Worm (Caenorhabditis elegans) whole organism, late embryonic: ENCODE results near the gene rps-5.

Experiments
- C38D4.7 ChIP-seq: fragments of 200-800 bp; sonication (Bioruptor generic); optimal IDR thresholded peaks from 2 replicates; lab custom pipeline; 2018; ENCODE audit warnings: mild to moderate bottlenecking, missing genetic modification characterization, moderate library complexity, missing compliant biosample characterization
- T23F11.4 ChIP-seq: fragments of 200-800 bp; sonication (Bioruptor generic); optimal IDR thresholded peaks from 2 replicates; lab custom pipeline; 2018; ENCODE audit warnings: mild to moderate bottlenecking, missing genetic modification characterization, missing compliant biosample characterization
- ahr-1 ChIP-seq: sonication (generic microtip); optimal IDR thresholded peaks from 2 replicates; lab custom pipeline; 2016; ENCODE audit warnings: missing genetic modification characterization, missing compliant biosample characterization
- ama-1 ChIP-seq: fragments of 150-350 bp; optimal IDR thresholded peaks from 2 replicates; lab custom pipeline; 2014
- ceh-2 ChIP-seq: sonication (generic microtip); optimal IDR thresholded peaks from 2 replicates; lab custom pipeline; 2016; ENCODE audit warnings: missing genotype, missing genetic modification characterization, missing compliant biosample characterization
- ceh-45 ChIP-seq: fragments of 200-800 bp; sonication (Bioruptor generic); IDR thresholded peaks from 2 replicates; pipeline ENCODE4 v1.3.6; 2022; ENCODE audit warnings: missing genetic modification reagents, missing genetic modification characterization, missing compliant biosample characterization
- ceh-6 ChIP-seq: fragments of 200-800 bp; sonication (Bioruptor generic); optimal IDR thresholded peaks from 2 replicates; lab custom pipeline; 2018; ENCODE audit warnings: mild to moderate bottlenecking, missing genetic modification characterization, missing compliant biosample characterization
- ceh-9 ChIP-seq: sonication (generic microtip); optimal IDR thresholded peaks from 2 replicates; lab custom pipeline; 2016; ENCODE audit warnings: mild to moderate bottlenecking, missing genetic modification characterization, inconsistent platforms, missing compliant biosample characterization
- dmd-4 ChIP-seq: sonication (generic microtip); optimal IDR thresholded peaks from 2 replicates; lab custom pipeline; 2016; ENCODE audit warnings: borderline replicate concordance, missing genetic modification characterization, missing compliant biosample characterization
- fkh-10 ChIP-seq: fragments of 150-350 bp; optimal IDR thresholded peaks from 2 replicates; lab custom pipeline; 2014; ENCODE audit warnings: missing biosample characterization, missing genetic modification reagents, missing genetic modification characterization
- fkh-6 ChIP-seq: sonication (generic microtip); optimal IDR thresholded peaks from 2 replicates; lab custom pipeline; 2016; ENCODE audit warnings: missing genetic modification characterization, missing compliant biosample characterization
- gmeb-2 ChIP-seq: sonication (generic microtip); optimal IDR thresholded peaks from 2 replicates; lab custom pipeline; 2016; ENCODE audit warnings: missing genetic modification characterization, inconsistent platforms, missing compliant biosample characterization
- hlh-30 ChIP-seq: sonication (generic microtip); optimal IDR thresholded peaks from 2 replicates; lab custom pipeline; 2017; ENCODE audit warnings: antibody characterized with exemption, missing genetic modification characterization, missing compliant biosample characterization; ENCODE audit not compliant: insufficient read depth
- hlh-6 ChIP-seq: sonication (generic microtip); optimal IDR thresholded peaks from 2 replicates; lab custom pipeline; 2016; ENCODE audit warnings: missing genotype, missing genetic modification characterization, missing compliant biosample characterization
- hlh-8 ChIP-seq: sonication (generic microtip); optimal IDR thresholded peaks from 2 replicates; lab custom pipeline; 2016; ENCODE audit warnings: missing genotype, missing genetic modification characterization, missing compliant biosample characterization
- lim-6 ChIP-seq: sonication (generic microtip); optimal IDR thresholded peaks from 2 replicates; lab custom pipeline; 2016; ENCODE audit warnings: missing genetic modification characterization, missing compliant biosample characterization
- madf-2 ChIP-seq: sonication (generic microtip); optimal IDR thresholded peaks from 2 replicates; lab custom pipeline; 2017; ENCODE audit warnings: missing genetic modification characterization, missing compliant biosample characterization
- nfya-1 ChIP-seq: sonication (generic microtip); optimal IDR thresholded peaks from 2 replicates; lab custom pipeline; 2017; ENCODE audit warnings: missing genetic modification characterization, mild to moderate bottlenecking, missing compliant biosample characterization, antibody characterized with exemption, moderate library complexity
- nhr-11 ChIP-seq: fragments of 150-350 bp; optimal IDR thresholded peaks from 2 replicates; lab custom pipeline; 2014; ENCODE audit warnings: missing biosample characterization, missing genetic modification characterization
- npax-4 ChIP-seq: sonication (generic microtip); optimal IDR thresholded peaks from 2 replicates; lab custom pipeline; 2016; ENCODE audit warnings: missing genetic modification characterization, missing compliant biosample characterization
- odd-2 ChIP-seq: sonication (generic microtip); optimal IDR thresholded peaks from 2 replicates; lab custom pipeline; 2017; ENCODE audit warnings: antibody characterized with exemption, mild to moderate bottlenecking, missing genetic modification characterization, missing compliant biosample characterization
- pag-3 ChIP-seq: sonication (generic microtip); optimal IDR thresholded peaks from 2 replicates; lab custom pipeline; 2016; ENCODE audit warnings: missing compliant biosample characterization, missing genetic modification characterization, borderline replicate concordance
- pat-9 ChIP-seq: fragments of 200-800 bp; sonication (Bioruptor generic); optimal IDR thresholded peaks from 2 replicates; lab custom pipeline; 2018; ENCODE audit warnings: mild to moderate bottlenecking, missing genetic modification characterization, moderate library complexity, missing compliant biosample characterization
- pha-2 ChIP-seq: sonication (generic microtip); optimal IDR thresholded peaks from 2 replicates; lab custom pipeline; 2017; ENCODE audit warnings: mild to moderate bottlenecking, missing genetic modification characterization, missing compliant biosample characterization
- ref-2 ChIP-seq: sonication (generic microtip); optimal IDR thresholded peaks from 2 replicates; lab custom pipeline; 2016; ENCODE audit warnings: missing genetic modification characterization, missing compliant biosample characterization
- rnt-1 ChIP-seq: sonication (generic microtip); optimal IDR thresholded peaks from 2 replicates; lab custom pipeline; 2016; ENCODE audit warnings: missing genetic modification characterization, missing compliant biosample characterization
- sdc-2 ChIP-seq: sonication (generic microtip); optimal IDR thresholded peaks from 2 replicates; lab custom pipeline; 2016; ENCODE audit warnings: missing genotype, missing genetic modification characterization, missing compliant biosample characterization
- sox-4 ChIP-seq: sonication (generic microtip); optimal IDR thresholded peaks from 2 replicates; lab custom pipeline; 2017; ENCODE audit warnings: mild to moderate bottlenecking, missing genetic modification characterization, inconsistent platforms, missing compliant biosample characterization
- tbx-7 ChIP-seq: sonication (generic microtip); optimal IDR thresholded peaks from 2 replicates; lab custom pipeline; 2016; ENCODE audit warnings: missing genotype, missing genetic modification characterization, missing compliant biosample characterization
- unc-3 ChIP-seq, 2 experiments: fragments of 200-800 bp in 1 of 2; sonication (Bioruptor generic) in 1 of 2; sonication (generic microtip) in 1 of 2; conservative IDR thresholded peaks in 1 of 2; optimal IDR thresholded peaks in 1 of 2; 2 replicates each; pipeline versions ENCODE4 v1.3.6 to Lab custom; 2016 to 2022; ENCODE audit warnings: missing compliant biosample characterization in 2 of 2, missing genetic modification characterization in 2 of 2, missing genetic modification reagents in 1 of 2
- unc-86 ChIP-seq: sonication (generic microtip); optimal IDR thresholded peaks from 2 replicates; lab custom pipeline; 2016; ENCODE audit warnings: missing genetic modification characterization, missing compliant biosample characterization
- ztf-16 ChIP-seq: sonication (generic microtip); optimal IDR thresholded peaks from 2 replicates; lab custom pipeline; 2017; ENCODE audit warnings: missing genetic modification characterization, missing compliant biosample characterization

The rps-5 gene

DNA sequence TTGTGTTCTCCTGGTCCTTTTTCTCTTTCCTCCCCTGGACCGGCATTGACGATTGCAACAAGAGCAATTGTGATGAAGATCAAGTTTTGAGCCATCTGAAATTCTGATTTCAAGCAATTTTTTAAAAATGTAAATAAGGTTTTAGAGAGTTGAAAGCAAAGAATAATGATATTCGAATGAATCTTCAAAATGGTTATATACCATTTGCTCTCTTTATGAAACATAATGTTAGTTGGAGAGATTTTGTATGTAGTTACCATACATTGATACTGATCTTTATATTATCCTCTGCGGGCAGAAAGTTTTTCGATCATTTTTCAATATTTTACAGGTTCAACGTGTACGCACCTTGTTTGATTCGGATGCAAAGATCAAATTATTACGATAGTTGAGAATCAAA lies 5.1 kb downstream of the rps-5 start, which contains the start of gene srlf-24:
Gene srlf-24 (minus strand): TSS at position 101 of the 400 bp plus-strand sequence.
- TF ChIP-seq sdc-2 (tag; lab: Kevin White, UChicago) (no peak), npax-4 (tag; lab: Kevin White, UChicago) (no peak), unc-3 (GFP tag; conservative IDR thresholded peaks at IDR 0.05; lab: Robert Waterston, UW) (no peak), unc-3 (tag; optimal IDR thresholded peaks at IDR 0.05; lab: Kevin White, UChicago) (no peak), ceh-2 (tag; lab: Kevin White, UChicago) (no peak), T23F11.4 (GFP tag; lab: Kevin White, UChicago) (no peak), ceh-6 (GFP tag; lab: Kevin White, UChicago) (no peak), ref-2 (tag; lab: Kevin White, UChicago) (no peak), ztf-16 (no peak), ceh-9 (tag; lab: Kevin White, UChicago) (no peak), ahr-1 (tag; lab: Kevin White, UChicago) (no peak), tbx-7 (tag; lab: Kevin White, UChicago) (no peak), ama-1 (no peak), gmeb-2 (tag; lab: Kevin White, UChicago) (no peak), lim-6 (tag; lab: Kevin White, UChicago) (no peak), nhr-11 (tag; lab: Kevin White, UChicago) (no peak), hlh-30 (tag; lab: Kevin White, UChicago) (no peak), C38D4.7 (GFP tag; lab: Kevin White, UChicago) (no peak), hlh-8 (tag; lab: Kevin White, UChicago) (no peak)
- TF ChIP-seq, all 69 proteins: peak for 0

DNA sequence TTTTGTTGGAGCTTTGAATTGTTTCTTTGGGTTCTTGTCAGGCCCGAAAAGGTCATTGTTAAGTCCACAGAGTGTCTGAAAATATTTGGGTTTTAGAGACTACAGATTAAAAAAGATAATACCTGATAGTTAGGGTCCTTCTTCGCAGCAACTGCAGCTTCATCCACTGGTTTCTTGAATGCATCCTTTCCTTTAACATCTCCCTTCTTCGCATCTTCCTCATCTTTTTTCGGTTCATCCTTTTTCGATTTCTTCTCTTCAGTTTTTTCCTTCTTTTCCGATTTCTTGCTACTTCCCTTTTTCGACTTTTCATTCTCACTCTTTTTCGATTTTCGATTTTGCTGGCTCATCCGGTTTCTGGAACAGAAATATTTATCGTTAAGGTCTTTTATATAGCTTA lies 7.3 kb downstream of the rps-5 start:
- no peak for TF ChIP-seq npax-4 (tag; lab: Kevin White, UChicago)
- no peak for TF ChIP-seq madf-2 (tag; lab: Kevin White, UChicago)
- no peak for TF ChIP-seq fkh-10 (GFP tag; lab: Kevin White, UChicago)
- TF ChIP-seq nhr-11 (tag; lab: Kevin White, UChicago): peak; percentile 79

DNA sequence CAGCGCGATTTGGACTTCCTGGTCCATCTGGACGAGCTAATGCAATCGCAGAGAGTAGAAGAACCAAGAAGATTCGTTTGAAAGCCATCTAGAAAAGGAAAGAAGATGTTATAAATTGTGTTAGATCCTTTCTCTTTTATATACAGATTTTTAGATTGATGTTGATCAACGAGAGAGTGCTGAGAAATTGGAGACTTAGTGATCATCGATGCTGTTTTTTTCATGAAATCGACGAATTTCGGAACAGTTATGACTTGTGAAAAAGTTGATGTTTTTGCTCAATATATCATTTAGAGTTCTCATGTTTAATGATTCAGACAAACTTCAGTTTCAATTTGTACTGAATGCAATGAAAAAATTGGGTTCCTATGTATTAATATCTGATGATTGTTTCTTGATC lies 8.2 kb downstream of the rps-5 start, which contains the start of gene srlf-17:
Gene srlf-17 (minus strand): TSS at position 101 of the 400 bp plus-strand sequence.
- no peak for TF ChIP-seq dmd-4 (tag; lab: Kevin White, UChicago)
- TF ChIP-seq fkh-10 (GFP tag; lab: Kevin White, UChicago): no peak
- TF ChIP-seq, all 69 proteins: peak for 0

DNA sequence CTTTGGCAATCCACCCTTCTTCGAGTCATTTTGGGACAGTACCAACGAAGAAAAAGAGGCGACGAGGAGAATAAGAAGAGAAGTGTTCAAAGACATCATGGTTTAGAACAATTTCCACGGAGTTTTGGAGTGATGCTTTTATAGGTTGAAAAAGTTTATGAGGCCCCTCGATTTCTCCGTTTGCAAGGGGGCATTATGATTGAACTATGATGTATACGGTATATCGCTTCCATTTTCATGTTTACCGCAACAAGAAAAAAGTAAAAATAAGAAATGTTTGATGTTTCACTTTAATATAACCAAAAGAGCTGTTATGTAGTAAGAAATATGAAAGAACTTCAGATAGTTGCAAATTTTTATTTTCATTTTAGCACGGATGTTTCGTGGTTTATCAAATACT lies 9.5 kb downstream of the rps-5 start, which contains the start of gene srlf-18:
Gene srlf-18 (minus strand): TSS at position 101 of the 400 bp plus-strand sequence.
- no peak for TF ChIP-seq pha-2
- TF ChIP-seq fkh-10 (GFP tag; lab: Kevin White, UChicago): no peak
- no peak for TF ChIP-seq nhr-11 (tag; lab: Kevin White, UChicago)
- TF ChIP-seq hlh-6 (tag; lab: Kevin White, UChicago): no peak
- TF ChIP-seq unc-86 (tag; lab: Kevin White, UChicago): no peak
- no peak for TF ChIP-seq tbx-7 (tag; lab: Kevin White, UChicago)
- TF ChIP-seq ceh-45: no peak
- TF ChIP-seq T23F11.4 (GFP tag; lab: Kevin White, UChicago): no peak
- no peak for TF ChIP-seq rnt-1 (tag; lab: Kevin White, UChicago)
- TF ChIP-seq nfya-1 (tag; lab: Kevin White, UChicago): no peak
- no peak for TF ChIP-seq pag-3 (tag; lab: Kevin White, UChicago)

DNA sequence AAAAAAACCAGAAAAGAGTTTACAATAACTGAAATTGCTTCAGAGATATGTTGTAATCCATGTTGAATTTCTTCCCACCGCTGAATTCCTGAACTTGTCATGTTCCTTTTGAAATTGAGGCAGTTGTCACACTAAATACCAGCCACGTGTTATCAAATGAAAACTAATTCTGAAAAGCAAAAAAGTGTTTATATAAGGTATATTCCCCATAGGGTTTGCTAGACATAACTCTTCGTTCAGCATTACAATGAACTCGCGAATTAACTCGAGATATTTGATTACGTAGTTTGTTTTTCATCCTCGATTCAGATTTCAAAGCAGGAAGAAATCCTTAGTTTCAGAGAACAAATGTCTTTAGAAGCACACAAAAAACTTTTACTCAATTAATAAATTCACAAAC lies 10.6 kb downstream of the rps-5 start, which contains the start of gene str-3:
Gene str-3 (minus strand): TSS at position 101 of the 400 bp plus-strand sequence.
- no peak for TF ChIP-seq fkh-6 (tag; lab: Kevin White, UChicago)
- no peak for TF ChIP-seq sox-4 (tag; lab: Kevin White, UChicago)
- no peak for TF ChIP-seq pat-9 (tag; lab: Kevin White, UChicago)
- TF ChIP-seq hlh-8 (tag; lab: Kevin White, UChicago): no peak
- TF ChIP-seq odd-2 (tag; lab: Kevin White, UChicago): no peak
- TF ChIP-seq unc-86 (tag; lab: Kevin White, UChicago): no peak
